Fruit fly (Drosophila melanogaster) whole organism, wandering third instar larva: Measurements from ENCODE around the gene CG33784.

Experiments used
- Abd-B ChIP-seq: fragments of >200 bp; optimal IDR thresholded peaks from 2 replicates; lab custom pipeline; 2017; ENCODE audit warnings: missing biosample characterization, missing genetic modification characterization
- CG32264 ChIP-seq: fragments of 200-800 bp; sonication (Bioruptor generic); optimal IDR thresholded peaks from 2 replicates; lab custom pipeline; 2016; ENCODE audit warnings: missing biosample characterization, missing genetic modification characterization
- CG9705 ChIP-seq: fragments of 200-800 bp; sonication (Bioruptor generic); optimal IDR thresholded peaks from 2 replicates; lab custom pipeline; 2018; ENCODE audit warnings: missing biosample characterization, mild to moderate bottlenecking, missing genetic modification characterization
- CrebA ChIP-seq: fragments of 200-800 bp; sonication (Bioruptor generic); optimal IDR thresholded peaks from 2 replicates; lab custom pipeline; 2016; ENCODE audit warnings: missing biosample characterization, mild to moderate bottlenecking, missing genetic modification characterization, borderline replicate concordance
- Dif ChIP-seq: fragments of 200-275, 200-300 bp; sonication (Bioruptor generic); optimal IDR thresholded peaks from 2 replicates; lab custom pipeline; 2018; ENCODE audit warnings: missing biosample characterization, missing genetic modification characterization; ENCODE audit not compliant: partially characterized antibody
- GATAd ChIP-seq: sonication (Bioruptor generic); optimal IDR thresholded peaks from 2 replicates; lab custom pipeline; 2016; ENCODE audit warnings: missing biosample characterization, missing genetic modification characterization
- HLH106 ChIP-seq: fragments of 200-800 bp; optimal IDR thresholded peaks from 3 replicates; lab custom pipeline; 2019; ENCODE audit warnings: missing biosample characterization, mild to moderate bottlenecking, missing genetic modification characterization, moderate library complexity
- Hnf4 ChIP-seq: fragments of 200-800 bp; sonication (Bioruptor generic); optimal IDR thresholded peaks from 2 replicates; lab custom pipeline; 2016; ENCODE audit warnings: missing biosample characterization, mild to moderate bottlenecking, missing genetic modification characterization
- Hr78 ChIP-seq: fragments of >200 bp; optimal IDR thresholded peaks from 2 replicates; lab custom pipeline; 2017; ENCODE audit warnings: missing biosample characterization, missing genetic modification characterization
- Hr83 ChIP-seq: fragments of 200-300 bp; sonication (Bioruptor generic); optimal IDR thresholded peaks from 2 replicates; lab custom pipeline; 2016; ENCODE audit warnings: missing biosample characterization, mild to moderate bottlenecking, missing genetic modification characterization, moderate library complexity; ENCODE audit not compliant: poor library complexity, severe bottlenecking
- Jra ChIP-seq: sonication (Bioruptor generic); optimal IDR thresholded peaks from 2 replicates; lab custom pipeline; 2016; ENCODE audit warnings: missing biosample characterization, missing genetic modification characterization
- Myc ChIP-seq: fragments of >200 bp; optimal IDR thresholded peaks from 2 replicates; lab custom pipeline; 2017
- N ChIP-seq: fragments of >200 bp; optimal IDR thresholded peaks from 2 replicates; lab custom pipeline; 2018; ENCODE audit warnings: missing biosample characterization, missing external identifiers, missing genetic modification characterization
- OdsH ChIP-seq: fragments of 200-800 bp; sonication (Bioruptor generic); optimal IDR thresholded peaks from 2 replicates; lab custom pipeline; 2016; ENCODE audit warnings: missing biosample characterization, mild to moderate bottlenecking, missing genetic modification characterization
- Rel ChIP-seq, 2 experiments: fragments of 200-800 bp; sonication (Bioruptor generic) in 1 of 2; optimal IDR thresholded peaks; 2 replicates in 1 of 2; 3 replicates in 1 of 2; lab custom pipeline; 2016 to 2019; ENCODE audit warnings: mild to moderate bottlenecking in 2 of 2, missing biosample characterization in 2 of 2, missing genetic modification characterization in 2 of 2, moderate library complexity in 1 of 2
- Sp1 ChIP-seq: fragments of 200-800 bp; sonication (Bioruptor generic); optimal IDR thresholded peaks from 3 replicates; lab custom pipeline; 2019; ENCODE audit warnings: missing biosample characterization, mild to moderate bottlenecking, missing genetic modification characterization, moderate library complexity
- Vsx2 ChIP-seq: fragments of 200-300, 225-300 bp; sonication (Bioruptor generic); optimal IDR thresholded peaks from 2 replicates; lab custom pipeline; 2018; ENCODE audit warnings: missing biosample characterization, missing genetic modification characterization; ENCODE audit not compliant: partially characterized antibody
- br ChIP-seq: fragments of 200-800 bp; sonication (Bioruptor generic); optimal IDR thresholded peaks from 2 replicates; lab custom pipeline; 2016; ENCODE audit warnings: missing biosample characterization, missing genetic modification characterization
- brk ChIP-seq: fragments of 200-800 bp; sonication (Bioruptor generic); optimal IDR thresholded peaks from 2 replicates; lab custom pipeline; 2016; ENCODE audit warnings: missing biosample characterization, mild to moderate bottlenecking, missing genetic modification characterization
- dl ChIP-seq, 2 experiments: fragments of 175-275, 200-275 bp in 1 of 2; fragments of 200-275 bp in 1 of 2; sonication (Bioruptor generic); optimal IDR thresholded peaks; lab custom pipeline; 2018; ENCODE audit warnings: mild to moderate bottlenecking in 2 of 2, missing biosample characterization in 2 of 2, missing genetic modification characterization in 2 of 2, moderate library complexity in 2 of 2; ENCODE audit not compliant: partially characterized antibody in 2 of 2, insufficient read depth in 1 of 2
- dmrt93B ChIP-seq: fragments of 200-800 bp; sonication (Bioruptor generic); optimal IDR thresholded peaks from 2 replicates; lab custom pipeline; 2018; ENCODE audit warnings: missing biosample characterization, mild to moderate bottlenecking, missing genetic modification characterization
- dsf ChIP-seq: sonication (Bioruptor generic); optimal IDR thresholded peaks from 2 replicates; lab custom pipeline; 2016; ENCODE audit warnings: missing biosample characterization, missing genetic modification characterization, borderline replicate concordance
- ey ChIP-seq: fragments of 200-800 bp; sonication (Bioruptor generic); optimal IDR thresholded peaks from 2 replicates; lab custom pipeline; 2016; ENCODE audit warnings: missing biosample characterization, missing genetic modification characterization
- foxo ChIP-seq, 2 experiments: fragments of 200-800 bp; sonication (Bioruptor generic); optimal IDR thresholded peaks; 2 replicates in 1 of 2; 3 replicates in 1 of 2; lab custom pipeline; 2016 to 2017; ENCODE audit warnings: missing biosample characterization in 2 of 2, missing genetic modification characterization in 2 of 2
- fru ChIP-seq: fragments of 200-800 bp; sonication (Bioruptor generic); optimal IDR thresholded peaks from 3 replicates; lab custom pipeline; 2016; ENCODE audit warnings: missing biosample characterization, mild to moderate bottlenecking, missing genetic modification characterization
- h ChIP-seq: fragments of 200-800 bp; sonication (Bioruptor generic); optimal IDR thresholded peaks from 3 replicates; lab custom pipeline; 2016; ENCODE audit warnings: missing biosample characterization, mild to moderate bottlenecking, missing genetic modification characterization
- lola ChIP-seq: fragments of >200 bp; optimal IDR thresholded peaks from 2 replicates; lab custom pipeline; 2017; ENCODE audit warnings: missing biosample characterization, missing genetic modification characterization
- pan ChIP-seq: fragments of >200 bp; optimal IDR thresholded peaks from 2 replicates; lab custom pipeline; 2017
- psq ChIP-seq: fragments of 200-800 bp; sonication (Bioruptor generic); optimal IDR thresholded peaks from 3 replicates; lab custom pipeline; 2017; ENCODE audit warnings: missing biosample characterization, mild to moderate bottlenecking, missing genetic modification characterization, moderate library complexity
- rgr ChIP-seq: fragments of 200-800 bp; sonication (Bioruptor generic); optimal IDR thresholded peaks from 3 replicates; lab custom pipeline; 2016; ENCODE audit warnings: missing biosample characterization, mild to moderate bottlenecking, missing genetic modification characterization
- sv ChIP-seq: fragments of 200-800 bp; sonication (Bioruptor generic); optimal IDR thresholded peaks from 3 replicates; lab custom pipeline; 2016; ENCODE audit warnings: missing biosample characterization, missing genetic modification characterization
- usp ChIP-seq: fragments of >200 bp; optimal IDR thresholded peaks from 2 replicates; lab custom pipeline; 2017; ENCODE audit warnings: missing biosample characterization, missing genetic modification characterization
- woc ChIP-seq: sonication (Bioruptor generic); optimal IDR thresholded peaks from 2 replicates; lab custom pipeline; 2016; ENCODE audit warnings: missing biosample characterization, mild to moderate bottlenecking, missing genetic modification characterization

CG33784 gene

DNA sequence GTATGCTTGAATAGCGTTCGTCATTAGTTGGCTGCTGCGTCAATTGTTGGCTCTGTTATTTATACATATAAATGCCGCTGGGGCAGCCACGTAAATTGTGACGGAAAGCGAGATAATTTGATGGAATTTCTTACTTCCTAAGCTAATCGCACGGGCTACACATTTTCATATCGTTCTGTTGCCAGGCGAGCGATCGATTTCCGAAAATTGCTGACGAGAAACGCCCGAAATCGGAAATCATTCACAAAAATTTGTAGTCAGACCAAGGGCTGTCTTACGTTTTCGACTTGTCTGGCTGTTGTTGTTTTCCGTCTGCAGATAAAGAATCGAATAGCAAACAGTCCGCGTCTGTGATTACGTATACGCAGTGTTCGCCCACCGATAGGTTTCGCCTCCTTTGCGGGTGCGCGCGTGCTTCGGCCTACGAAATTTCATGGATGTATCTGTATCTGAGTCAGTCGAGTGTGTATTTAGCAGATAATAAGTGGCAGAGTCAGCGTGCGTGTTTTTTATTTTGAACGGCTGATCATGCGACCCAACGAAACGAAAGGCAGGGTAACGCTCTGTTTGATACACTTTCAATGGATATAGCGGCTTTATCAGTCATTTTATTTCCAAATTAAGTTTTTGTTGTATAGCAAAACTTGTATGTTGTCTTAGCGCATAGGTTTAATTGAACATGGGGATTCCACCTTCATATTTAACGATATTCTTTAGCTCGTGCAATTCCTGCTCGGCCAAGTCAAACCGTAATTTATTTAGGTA, 30.0 kb downstream of the CG33784 start (continued):
- TF ChIP-seq brk (GFP tag; lab: Kevin White, UChicago) (no peak), GATAd (GFP tag; lab: Kevin White, UChicago) (no peak), Myc (lab: Kevin White, UChicago) (no peak), Hnf4 (no peak), CG32264 (GFP tag; lab: Kevin White, UChicago) (no peak), CrebA (GFP tag; lab: Kevin White, UChicago) (no peak), Sp1 (peak; percentile 22)

DNA sequence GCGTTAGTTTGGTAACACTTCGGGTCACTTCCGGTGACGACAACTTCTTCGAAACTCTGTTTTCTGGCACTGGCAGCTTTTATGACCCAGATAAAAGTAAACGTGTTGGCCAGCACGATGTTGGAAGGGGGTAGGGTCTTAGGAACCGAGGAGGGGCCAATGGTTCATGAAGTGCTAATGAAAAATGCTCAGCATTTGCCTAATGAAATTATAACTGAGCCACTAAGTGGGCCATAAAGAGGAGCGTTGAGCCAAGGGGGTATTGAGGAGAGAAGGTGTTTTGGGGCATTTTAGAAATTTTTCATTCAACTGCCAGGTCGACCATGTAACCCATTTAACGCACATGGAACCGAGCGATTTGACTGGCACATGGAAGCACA, 30.6 kb downstream of the CG33784 start:
- TF ChIP-seq OdsH (GFP tag; lab: Kevin White, UChicago) (no peak), GATAd (GFP tag; lab: Kevin White, UChicago) (no peak), br (GFP tag; lab: Kevin White, UChicago) (no peak), lola (GFP tag; lab: Kevin White, UChicago) (no peak), HLH106 (tag; lab: Kevin White, UChicago) (no peak), dmrt93B (GFP tag; lab: Kevin White, UChicago) (no peak), CrebA (GFP tag; lab: Kevin White, UChicago) (no peak), dsf (GFP tag; lab: Kevin White, UChicago) (no peak), Vsx2 (GFP tag; lab: Kevin White, UChicago) (no peak), h (no peak), Abd-B (no peak), Myc (lab: Kevin White, UChicago) (no peak), brk (GFP tag; lab: Kevin White, UChicago) (no peak), Sp1 (no peak), foxo (GFP tag; optimal IDR thresholded peaks at IDR 0.05; lab: Kevin White, UChicago) (no peak), Jra (GFP tag; lab: Kevin White, UChicago) (no peak), ey (no peak), dl (GFP tag; optimal IDR thresholded peaks at IDR 0.05; lab: Kevin White, UChicago; ENCODE audit: insufficient read depth in 1 of 2, partially characterized antibody in 2 of 2) (no peak)

dm6 chr3R:10099401-10099848, 31.7 kb downstream of the CG33784 start:
- TF ChIP-seq h (peak; percentile 32), Rel (GFP tag; optimal IDR thresholded peaks at IDR 0.05; lab: Kevin White, UChicago) (no peak), Rel (tag; optimal IDR thresholded peaks at IDR 0.05; lab: Kevin White, UChicago) (peak; percentile 10), br (GFP tag; lab: Kevin White, UChicago) (no peak)

- TF ChIP-seq GATAd (GFP tag; lab: Kevin White, UChicago) = no peak
- peak; percentile 14 for TF ChIP-seq Sp1
- peak; percentile 17 for TF ChIP-seq fru (GFP tag; lab: Kevin White, UChicago)
- TF ChIP-seq CG32264 (GFP tag; lab: Kevin White, UChicago) = no peak
- TF ChIP-seq rgr (GFP tag; lab: Kevin White, UChicago) = no peak
- TF ChIP-seq Dif = peak; percentile 93
- TF ChIP-seq foxo (GFP tag; optimal IDR thresholded peaks at IDR 0.05; lab: Kevin White, UChicago) = peak in 1 of 2 experiments; percentile 60
- no peak for TF ChIP-seq Jra (GFP tag; lab: Kevin White, UChicago)
- TF ChIP-seq dl (GFP tag; optimal IDR thresholded peaks at IDR 0.05; lab: Kevin White, UChicago; ENCODE audit: insufficient read depth in 1 of 2, partially characterized antibody in 2 of 2) = peak; percentile 3 to 41
- TF ChIP-seq Hr78 (GFP tag; lab: Kevin White, UChicago) = no peak
- peak; percentile 47 for TF ChIP-seq h
- TF ChIP-seq Hr83 (GFP tag; lab: Kevin White, UChicago) = peak; percentile 53
- no peak for TF ChIP-seq woc (GFP tag; lab: Kevin White, UChicago)
- TF ChIP-seq psq = no peak
- no peak for TF ChIP-seq brk (GFP tag; lab: Kevin White, UChicago)
- TF ChIP-seq CG9705 (GFP tag; lab: Kevin White, UChicago) = no peak
- no peak for TF ChIP-seq br (GFP tag; lab: Kevin White, UChicago)
- TF ChIP-seq sv = no peak
- peak; percentile 53 for TF ChIP-seq N (GFP tag; lab: Kevin White, UChicago)
- peak; percentile 28 for TF ChIP-seq HLH106 (tag; lab: Kevin White, UChicago)
- no peak for TF ChIP-seq usp (GFP tag; lab: Kevin White, UChicago)
- TF ChIP-seq pan (lab: Kevin White, UChicago) = no peak
- TF ChIP-seq Myc (lab: Kevin White, UChicago) = peak; percentile 84
- TF ChIP-seq, all 38 proteins: peak for 10
Measured at dm6 chr3R:10100498-10101196, 32.9 kb downstream of the CG33784 start.
